Fruit fly (Drosophila melanogaster) whole organism, embryonic: Measurements from ENCODE around the gene Use1.

Experiments
- B-H2 ChIP-seq: fragments of 200-800 bp; sonication (Bioruptor generic); optimal IDR thresholded peaks from 2 replicates; lab custom pipeline; 2018; ENCODE audit warnings: missing biosample characterization, mild to moderate bottlenecking, missing genetic modification characterization
- Bgb ChIP-seq: fragments of 200-800 bp; sonication (Bioruptor generic); IDR thresholded peaks from 2 replicates; pipeline ENCODE4 v1.3.6; 2022; ENCODE audit warnings: missing biosample characterization, missing genetic modification characterization; ENCODE audit not compliant: partially characterized antibody
- CG10209 ChIP-seq: fragments of 200-800 bp; sonication (Bioruptor generic); optimal IDR thresholded peaks from 3 replicates; lab custom pipeline; 2017; ENCODE audit warnings: missing biosample characterization, mild to moderate bottlenecking, missing genetic modification characterization, missing genetic modification reagents
- CG10565 ChIP-seq: fragments of 200-800 bp; sonication (Bioruptor generic); optimal IDR thresholded peaks from 3 replicates; lab custom pipeline; 2016; ENCODE audit warnings: missing biosample characterization, mild to moderate bottlenecking, missing genetic modification characterization
- CG12391 ChIP-seq: fragments of 200-800 bp; sonication (Bioruptor generic); optimal IDR thresholded peaks from 3 replicates; lab custom pipeline; 2018; ENCODE audit warnings: missing biosample characterization, mild to moderate bottlenecking, missing genetic modification characterization, moderate library complexity
- CG12769 ChIP-seq: fragments of 200-800 bp; sonication (Bioruptor generic); optimal IDR thresholded peaks from 2 replicates; lab custom pipeline; 2019; ENCODE audit warnings: missing biosample characterization, mild to moderate bottlenecking, missing genetic modification characterization, moderate library complexity
- CG15601 ChIP-seq: fragments of 200-800 bp; sonication (Bioruptor generic); optimal IDR thresholded peaks from 3 replicates; lab custom pipeline; 2019; ENCODE audit warnings: missing biosample characterization, mild to moderate bottlenecking, missing genetic modification characterization, moderate library complexity
- CG16779 ChIP-seq: fragments of 200-800 bp; sonication (Bioruptor generic); IDR thresholded peaks from 2 replicates; pipeline ENCODE4 v1.3.6; 2022; ENCODE audit warnings: missing biosample characterization, missing genetic modification characterization
- CG17568 ChIP-seq: fragments of 200-800 bp; sonication (Bioruptor generic); optimal IDR thresholded peaks from 2 replicates; lab custom pipeline; 2018; ENCODE audit warnings: missing biosample characterization, mild to moderate bottlenecking, missing genetic modification characterization, moderate library complexity
- CG1832 ChIP-seq: fragments of 200-800 bp; sonication (Bioruptor generic); optimal IDR thresholded peaks from 2 replicates; lab custom pipeline; 2017; ENCODE audit warnings: missing biosample characterization, mild to moderate bottlenecking, missing genetic modification characterization, inconsistent platforms
- CG2678 ChIP-seq: fragments of 200-800 bp; sonication (Bioruptor generic); optimal IDR thresholded peaks from 3 replicates; lab custom pipeline; 2019; ENCODE audit warnings: missing biosample characterization, mild to moderate bottlenecking, missing genetic modification characterization, moderate library complexity
- CG31441 ChIP-seq: fragments of 200-800 bp; sonication (Bioruptor generic); IDR thresholded peaks from 2 replicates; pipeline ENCODE4 v1.3.6; 2022; ENCODE audit warnings: missing biosample characterization, missing genetic modification characterization
- CG33213 ChIP-seq: fragments of 200-800 bp; sonication (Bioruptor generic); optimal IDR thresholded peaks from 3 replicates; lab custom pipeline; 2016; ENCODE audit warnings: missing biosample characterization, missing genetic modification characterization
- CG3838 ChIP-seq: fragments of 200-800 bp; sonication (Bioruptor generic); optimal IDR thresholded peaks from 3 replicates; lab custom pipeline; 2016; ENCODE audit warnings: missing biosample characterization, missing genetic modification characterization
- CG7928 ChIP-seq: fragments of 200-800 bp; sonication (Bioruptor generic); optimal IDR thresholded peaks from 2 replicates; lab custom pipeline; 2017; ENCODE audit warnings: missing biosample characterization, mild to moderate bottlenecking, missing genetic modification characterization
- CG9215 ChIP-seq: fragments of 200-800 bp; sonication (Bioruptor generic); IDR thresholded peaks from 2 replicates; pipeline ENCODE4 v1.3.6; 2022; ENCODE audit warnings: missing biosample characterization, missing genetic modification characterization
- CG9797 ChIP-seq: fragments of 200-800 bp; sonication (Bioruptor generic); optimal IDR thresholded peaks from 3 replicates; lab custom pipeline; 2018; ENCODE audit warnings: missing biosample characterization, mild to moderate bottlenecking, missing genetic modification characterization
- CoRest ChIP-seq: fragments of 200-800 bp; sonication (Bioruptor generic); optimal IDR thresholded peaks from 3 replicates; lab custom pipeline; 2018; ENCODE audit warnings: missing biosample characterization, mild to moderate bottlenecking, missing genetic modification characterization, moderate library complexity
- Dip2 ChIP-seq: fragments of 200-800 bp; sonication (Bioruptor generic); IDR thresholded peaks from 2 replicates; pipeline ENCODE4 v1.3.6; 2022; ENCODE audit warnings: missing biosample characterization, missing genetic modification characterization
- Ets65A ChIP-seq: fragments of 200-800 bp; sonication (Bioruptor generic); peaks from one replicate; lab custom pipeline; 2016; ENCODE audit warnings: missing biosample characterization, missing genetic modification characterization
- Gug ChIP-seq: fragments of 200-800 bp; sonication (Bioruptor generic); IDR thresholded peaks from 4 replicates; pipeline ENCODE4 v1.3.6; 2022; ENCODE audit warnings: missing biosample characterization, missing genetic modification characterization
- Lpt ChIP-seq: fragments of >200 bp; optimal IDR thresholded peaks from 2 replicates; lab custom pipeline; 2018; ENCODE audit warnings: missing biosample characterization, missing genetic modification characterization
- Myb ChIP-seq: fragments of 200-800 bp; sonication (Bioruptor generic); optimal IDR thresholded peaks from 2 replicates; lab custom pipeline; 2016; ENCODE audit warnings: missing biosample characterization, missing genetic modification characterization
- Nf-YC ChIP-seq: fragments of 200-800 bp; optimal IDR thresholded peaks from 3 replicates; lab custom pipeline; 2019; ENCODE audit warnings: missing biosample characterization, mild to moderate bottlenecking, missing genetic modification characterization, moderate library complexity
- Oaz ChIP-seq: fragments of 200-800 bp; sonication (Bioruptor generic); IDR thresholded peaks from 2 replicates; pipeline ENCODE4 v1.3.6; 2022; ENCODE audit warnings: missing biosample characterization, missing genetic modification characterization
- Side ChIP-seq: fragments of 200-800 bp; sonication (Bioruptor generic); optimal IDR thresholded peaks from 2 replicates; lab custom pipeline; 2016; ENCODE audit warnings: missing biosample characterization, missing genetic modification characterization
- Spps ChIP-seq: fragments of 200-800 bp; sonication (Bioruptor generic); optimal IDR thresholded peaks from 2 replicates; lab custom pipeline; 2018; ENCODE audit warnings: missing biosample characterization, mild to moderate bottlenecking, missing genetic modification characterization
- Ssrp ChIP-seq: fragments of 200-800 bp; sonication (Bioruptor generic); optimal IDR thresholded peaks from 2 replicates; lab custom pipeline; 2018; ENCODE audit warnings: missing biosample characterization, mild to moderate bottlenecking, missing genetic modification characterization, moderate library complexity
- Vsx1 ChIP-seq: fragments of 200-800 bp; sonication (Bioruptor generic); optimal IDR thresholded peaks from 2 replicates; lab custom pipeline; 2017; ENCODE audit warnings: missing biosample characterization, mild to moderate bottlenecking, missing genetic modification characterization, missing genetic modification reagents
- az2 ChIP-seq: fragments of 200-800 bp; sonication (Bioruptor generic); optimal IDR thresholded peaks from 3 replicates; lab custom pipeline; 2016; ENCODE audit warnings: missing biosample characterization, missing genetic modification characterization
- bigmax ChIP-seq: fragments of 200-800 bp; sonication (Bioruptor generic); optimal IDR thresholded peaks from 2 replicates; lab custom pipeline; 2018; ENCODE audit warnings: missing biosample characterization, mild to moderate bottlenecking, missing genetic modification characterization
- chm ChIP-seq: fragments of 200-800 bp; sonication (Bioruptor generic); IDR thresholded peaks from 2 replicates; pipeline ENCODE4 v1.3.6; 2022; ENCODE audit warnings: missing biosample characterization, missing genetic modification characterization
- exex ChIP-seq: fragments of 200-800 bp; sonication (Bioruptor generic); optimal IDR thresholded peaks from 4 replicates; lab custom pipeline; 2018; ENCODE audit warnings: missing biosample characterization, mild to moderate bottlenecking, missing genetic modification characterization, moderate library complexity
- fd64A ChIP-seq: fragments of 200-800 bp; sonication (Bioruptor generic); optimal IDR thresholded peaks from 3 replicates; lab custom pipeline; 2018; ENCODE audit warnings: missing biosample characterization, mild to moderate bottlenecking, missing genetic modification characterization
- ham ChIP-seq: fragments of 200-800 bp; sonication (Bioruptor generic); IDR thresholded peaks from 2 replicates; pipeline ENCODE4 v1.3.6; 2022; ENCODE audit warnings: missing biosample characterization, missing genetic modification characterization
- kay ChIP-seq: fragments of 200-800 bp; sonication (Bioruptor generic); optimal IDR thresholded peaks from 2 replicates; lab custom pipeline; 2016; ENCODE audit warnings: missing biosample characterization, missing genetic modification characterization
- lola ChIP-seq, 3 experiments: fragments of >200 bp in 2 of 3; fragments of 200-800 bp in 1 of 3; sonication (Bioruptor generic) in 1 of 3; optimal IDR thresholded peaks; 2 replicates each; lab custom pipeline; 2017 to 2019; ENCODE audit warnings: missing biosample characterization in 3 of 3, missing genetic modification characterization in 3 of 3, mild to moderate bottlenecking in 1 of 3, moderate library complexity in 1 of 3
- pb ChIP-seq: fragments of 200-800 bp; sonication (Bioruptor generic); optimal IDR thresholded peaks from 3 replicates; lab custom pipeline; 2016; ENCODE audit warnings: missing biosample characterization, missing genetic modification characterization
- prd ChIP-seq, 3 experiments: fragments of >200 bp in 2 of 3; fragments of 200-800 bp in 1 of 3; sonication (Bioruptor generic) in 1 of 3; optimal IDR thresholded peaks in 2 of 3; IDR thresholded peaks in 1 of 3; 2 replicates in 2 of 3; 3 replicates in 1 of 3; pipeline versions ENCODE4 v1.3.6 to Lab custom; 2017 to 2022; ENCODE audit warnings: missing biosample characterization in 1 of 3, missing genetic modification characterization in 1 of 3
- sens-2 ChIP-seq: fragments of 200-800 bp; sonication (Bioruptor generic); IDR thresholded peaks from 2 replicates; pipeline ENCODE4 v1.3.6; 2022; ENCODE audit warnings: missing biosample characterization, missing genetic modification characterization
- sima ChIP-seq: fragments of 200-800 bp; sonication (Bioruptor generic); optimal IDR thresholded peaks from 2 replicates; lab custom pipeline; 2016; ENCODE audit warnings: missing biosample characterization, missing genetic modification characterization
- sqz ChIP-seq: fragments of 200-800 bp; sonication (Bioruptor generic); optimal IDR thresholded peaks from 3 replicates; lab custom pipeline; 2018; ENCODE audit warnings: missing biosample characterization, mild to moderate bottlenecking, missing genetic modification characterization
- tap ChIP-seq: fragments of 200-800 bp; optimal IDR thresholded peaks from 3 replicates; lab custom pipeline; 2019; ENCODE audit warnings: missing biosample characterization, mild to moderate bottlenecking, missing genetic modification characterization, moderate library complexity
- tin ChIP-seq: fragments of 200-800 bp; sonication (Bioruptor generic); optimal IDR thresholded peaks from 3 replicates; lab custom pipeline; 2016; ENCODE audit warnings: missing biosample characterization, missing genetic modification characterization
- ttk ChIP-seq: fragments of 200-800 bp; sonication (Bioruptor generic); IDR thresholded peaks from 2 replicates; pipeline ENCODE4 v2.1.2; 2022; ENCODE audit warnings: missing biosample characterization, missing genetic modification characterization
- unpg ChIP-seq: fragments of 200-800 bp; sonication (Bioruptor generic); optimal IDR thresholded peaks from 3 replicates; lab custom pipeline; 2018; ENCODE audit warnings: missing biosample characterization, mild to moderate bottlenecking, missing genetic modification characterization, moderate library complexity
- wdn ChIP-seq: fragments of 200-800 bp; sonication (Bioruptor generic); IDR thresholded peaks from 2 replicates; pipeline ENCODE4 v1.3.6; 2022; ENCODE audit warnings: missing biosample characterization, missing genetic modification characterization
- z ChIP-seq: fragments of 200-800 bp; sonication (Bioruptor generic); IDR thresholded peaks from 3 replicates; pipeline ENCODE4 v1.3.6; 2022; ENCODE audit warnings: missing biosample characterization, missing genetic modification characterization
- zf30C ChIP-seq: fragments of 200-800 bp; sonication (Bioruptor generic); optimal IDR thresholded peaks from 3 replicates; lab custom pipeline; 2018; ENCODE audit warnings: missing biosample characterization, mild to moderate bottlenecking, missing genetic modification characterization

Use1 gene

DNA sequence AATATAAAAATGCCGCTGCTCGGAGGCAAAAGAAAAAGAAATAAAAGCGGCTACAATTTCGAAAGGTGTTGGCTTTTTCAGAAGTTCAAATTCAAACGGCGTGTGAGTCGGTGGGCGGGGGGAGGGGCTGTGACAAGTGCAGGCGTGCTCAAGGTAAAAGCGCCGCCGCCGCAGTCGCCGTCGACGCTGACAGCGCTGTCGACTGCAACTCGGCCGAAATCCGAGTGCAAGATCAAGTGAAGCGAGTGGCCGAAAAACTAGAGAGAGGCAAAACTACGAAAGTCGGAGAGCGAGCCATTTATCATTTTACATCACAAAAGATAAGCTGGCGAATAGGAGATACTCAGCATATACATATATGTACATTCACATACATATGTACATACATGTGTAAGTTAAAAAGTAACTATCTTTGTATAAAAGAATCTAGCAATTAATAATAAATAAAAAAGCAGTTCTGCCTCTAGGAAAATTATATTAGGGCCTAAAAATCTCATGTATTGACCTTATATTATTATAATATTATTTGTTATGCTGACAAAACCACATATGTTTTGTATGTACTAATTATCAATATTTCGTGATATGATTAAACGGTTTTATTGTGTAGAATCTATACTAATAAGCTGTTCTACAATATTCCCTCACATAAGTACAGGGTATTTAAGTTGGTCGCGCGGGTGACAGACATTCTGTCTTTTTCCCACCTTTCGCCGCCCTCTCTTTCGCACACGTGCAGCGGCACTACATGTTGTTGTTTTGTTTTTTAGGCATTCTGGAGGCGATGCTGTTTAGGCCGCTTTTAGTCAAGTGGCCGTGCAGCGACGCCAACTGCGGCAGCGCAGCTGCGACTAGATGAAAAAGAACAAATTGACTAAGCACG is 8.0 kb downstream of the Use1 start (continued):
- TF ChIP-seq CG10209 (peak; percentile 77), Vsx1 (GFP tag; lab: Kevin White, UChicago) (peak; percentile 60), Spps (tag; lab: Kevin White, UChicago) (peak; percentile 61), CG33213 (GFP tag; lab: Kevin White, UChicago) (no peak), CG12391 (tag; lab: Kevin White, UChicago) (peak; percentile 80), lola (GFP tag; optimal IDR thresholded peaks at IDR 0.05; lab: Kevin White, UChicago) (peak in 1 of 3 experiments; percentile 87), B-H2 (GFP tag; lab: Kevin White, UChicago) (no peak), exex (tag; lab: Kevin White, UChicago) (peak; percentile 38), CG7928 (GFP tag; lab: Kevin White, UChicago) (no peak), fd64A (GFP tag; lab: Kevin White, UChicago) (no peak), chm (GFP tag; lab: Robert Waterston, UW) (no peak), Lpt (GFP tag; lab: Kevin White, UChicago) (no peak), CG9215 (GFP tag; lab: Robert Waterston, UW) (no peak), kay (GFP tag; lab: Kevin White, UChicago) (no peak), Ets65A (GFP tag; lab: Kevin White, UChicago) (no peak), ttk (GFP tag; lab: Robert Waterston, UW) (no peak), tin (peak; percentile 51), CG12769 (no peak), Oaz (GFP tag; lab: Robert Waterston, UW) (no peak), zf30C (GFP tag; lab: Kevin White, UChicago) (no peak), pb (no peak), Bgb (GFP tag; lab: Robert Waterston, UW) (no peak), CG16779 (GFP tag; lab: Robert Waterston, UW) (no peak), CoRest (tag; lab: Kevin White, UChicago) (peak; percentile 86), CG31441 (GFP tag; lab: Robert Waterston, UW) (peak; percentile 84), unpg (GFP tag; lab: Kevin White, UChicago) (peak; percentile 75), CG17568 (peak; percentile 66), Nf-YC (peak; percentile 34), sqz (GFP tag; lab: Kevin White, UChicago) (peak; percentile 36), CG15601 (tag; lab: Kevin White, UChicago) (peak; percentile 75), sens-2 (GFP tag; lab: Robert Waterston, UW) (no peak), sima (GFP tag; lab: Kevin White, UChicago) (no peak), ham (GFP tag; lab: Robert Waterston, UW) (no peak), CG10565 (GFP tag; lab: Kevin White, UChicago) (no peak), Dip2 (GFP tag; lab: Robert Waterston, UW) (no peak), Myb (GFP tag; lab: Kevin White, UChicago) (no peak), CG2678 (tag; lab: Kevin White, UChicago) (peak; percentile 73), wdn (GFP tag; lab: Robert Waterston, UW) (no peak), z (GFP tag; lab: Robert Waterston, UW) (peak; percentile 84), az2 (GFP tag; lab: Kevin White, UChicago) (peak; percentile 83), Gug (no peak), CG1832 (GFP tag; lab: Kevin White, UChicago) (peak; percentile 71), bigmax (GFP tag; lab: Kevin White, UChicago) (no peak), Ssrp (peak; percentile 84), Side (GFP tag; lab: Kevin White, UChicago) (no peak), tap (tag; lab: Kevin White, UChicago) (peak; percentile 49), prd (optimal IDR thresholded peaks at IDR 0.05; lab: Kevin White, UChicago) (no peak), prd (GFP tag; IDR thresholded peaks at IDR 0.05; lab: Robert Waterston, UW) (peak; percentile 43; the same call in 1 of the 3 replicates), CG3838 (GFP tag; lab: Kevin White, UChicago) (no peak), CG9797 (GFP tag; lab: Kevin White, UChicago) (no peak)
